Fruit fly (Drosophila melanogaster) whole organism, prepupa: Measurements from ENCODE around the gene Adat1.

ENCODE experiments used
- CG10631 ChIP-seq: fragments of 200-800 bp; sonication (Bioruptor generic); optimal IDR thresholded peaks from 2 replicates; lab custom pipeline; 2016; ENCODE audit warnings: missing biosample characterization, missing genetic modification characterization
- CG10669 ChIP-seq: fragments of 200-800 bp; sonication (Bioruptor generic); optimal IDR thresholded peaks from 3 replicates; lab custom pipeline; 2018; ENCODE audit warnings: missing biosample characterization, mild to moderate bottlenecking, missing genetic modification characterization, moderate library complexity
- CG11294 ChIP-seq: fragments of 200-800 bp; sonication (Bioruptor generic); IDR thresholded peaks from 2 replicates; pipeline ENCODE4 v1.3.6; 2022; ENCODE audit warnings: missing biosample characterization, missing genetic modification characterization
- CG11762 ChIP-seq: fragments of 200-800 bp; sonication (Bioruptor generic); optimal IDR thresholded peaks from 3 replicates; lab custom pipeline; 2016; ENCODE audit warnings: missing biosample characterization, missing genetic modification characterization; ENCODE audit not compliant: insufficient read depth
- CG1621 ChIP-seq: fragments of 200-800 bp; sonication (Bioruptor generic); optimal IDR thresholded peaks from 3 replicates; lab custom pipeline; 2018; ENCODE audit warnings: missing biosample characterization, mild to moderate bottlenecking, missing genetic modification characterization
- CG16779 ChIP-seq: fragments of 200-800 bp; sonication (Bioruptor generic); optimal IDR thresholded peaks from 3 replicates; lab custom pipeline; 2017; ENCODE audit warnings: missing biosample characterization, mild to moderate bottlenecking, missing genetic modification characterization
- CG31627 ChIP-seq: fragments of 200-800 bp; sonication (Bioruptor generic); optimal IDR thresholded peaks from 3 replicates; lab custom pipeline; 2016; ENCODE audit warnings: missing biosample characterization, missing genetic modification characterization
- CG34406 ChIP-seq: fragments of 200-800 bp; sonication (Bioruptor generic); optimal IDR thresholded peaks from 3 replicates; lab custom pipeline; 2016; ENCODE audit warnings: missing biosample characterization, missing genetic modification characterization
- CG3919 ChIP-seq: fragments of 200-800 bp; sonication (Bioruptor generic); optimal IDR thresholded peaks from 3 replicates; lab custom pipeline; 2016; ENCODE audit warnings: missing biosample characterization, missing genetic modification characterization
- CG4318 ChIP-seq: fragments of 200-800 bp; sonication (Bioruptor generic); optimal IDR thresholded peaks from 3 replicates; lab custom pipeline; 2017; ENCODE audit warnings: missing biosample characterization, mild to moderate bottlenecking, missing genetic modification characterization
- CG6163 ChIP-seq: fragments of 200-800 bp; sonication (Bioruptor generic); IDR thresholded peaks from 3 replicates; pipeline ENCODE4 v1.3.6; 2022; ENCODE audit warnings: missing biosample characterization, missing genetic modification characterization
- CG6276 ChIP-seq: fragments of 200-800 bp; sonication (Bioruptor generic); optimal IDR thresholded peaks from 2 replicates; lab custom pipeline; 2017; ENCODE audit warnings: missing biosample characterization, mild to moderate bottlenecking, missing genetic modification characterization
- CG6792 ChIP-seq: fragments of 200-800 bp; sonication (Bioruptor generic); optimal IDR thresholded peaks from 3 replicates; lab custom pipeline; 2016; ENCODE audit warnings: missing biosample characterization, missing genetic modification characterization
- CG6808 ChIP-seq: fragments of 200-800 bp; sonication (Bioruptor generic); optimal IDR thresholded peaks from 3 replicates; lab custom pipeline; 2017; ENCODE audit warnings: missing biosample characterization, missing genetic modification characterization, mild to moderate bottlenecking, moderate library complexity, missing genetic modification reagents
- CG6854 ChIP-seq: fragments of 200-800 bp; sonication (Bioruptor generic); optimal IDR thresholded peaks from 2 replicates; lab custom pipeline; 2017; ENCODE audit warnings: missing biosample characterization, mild to moderate bottlenecking, missing genetic modification characterization
- CG7368 ChIP-seq: fragments of 200-800 bp; sonication (Bioruptor generic); optimal IDR thresholded peaks from 3 replicates; lab custom pipeline; 2016; ENCODE audit warnings: missing biosample characterization, missing genetic modification characterization
- CG8319 ChIP-seq: fragments of 200-800 bp; sonication (Bioruptor generic); optimal IDR thresholded peaks from 3 replicates; lab custom pipeline; 2016; ENCODE audit warnings: missing biosample characterization, missing genetic modification characterization
- CG8632 ChIP-seq: fragments of 200-800 bp; sonication (Bioruptor generic); optimal IDR thresholded peaks from 3 replicates; lab custom pipeline; 2016; ENCODE audit warnings: missing biosample characterization, missing genetic modification characterization
- CG9139 ChIP-seq: fragments of 200-800 bp; sonication (Bioruptor generic); optimal IDR thresholded peaks from 3 replicates; lab custom pipeline; 2017; ENCODE audit warnings: missing biosample characterization, mild to moderate bottlenecking, missing genetic modification characterization
- Eip75B ChIP-seq: fragments of 200-800 bp; sonication (Bioruptor generic); optimal IDR thresholded peaks from 3 replicates; lab custom pipeline; 2016; ENCODE audit warnings: missing biosample characterization, missing genetic modification characterization
- Eip78C ChIP-seq: fragments of 200-800 bp; sonication (Bioruptor generic); peaks from one replicate; lab custom pipeline; 2016; ENCODE audit warnings: missing biosample characterization, missing genetic modification characterization
- Ets21C ChIP-seq: fragments of 200-800 bp; sonication (Bioruptor generic); optimal IDR thresholded peaks from 3 replicates; lab custom pipeline; 2016; ENCODE audit warnings: missing biosample characterization, missing genetic modification characterization
- Hr4 ChIP-seq: fragments of 200-800 bp; sonication (Bioruptor generic); optimal IDR thresholded peaks from 3 replicates; lab custom pipeline; 2016; ENCODE audit warnings: missing biosample characterization, missing genetic modification characterization
- Met ChIP-seq: fragments of 200-800 bp; sonication (Bioruptor generic); optimal IDR thresholded peaks from 3 replicates; lab custom pipeline; 2016; ENCODE audit warnings: missing biosample characterization, missing genetic modification characterization
- Smox ChIP-seq: fragments of 200-800 bp; sonication (Bioruptor generic); optimal IDR thresholded peaks from 3 replicates; lab custom pipeline; 2016; ENCODE audit warnings: missing biosample characterization, missing genetic modification characterization
- Sox102F ChIP-seq: fragments of 200-800 bp; sonication (Bioruptor generic); optimal IDR thresholded peaks from 2 replicates; lab custom pipeline; 2016; ENCODE audit warnings: missing biosample characterization, mild to moderate bottlenecking, missing genetic modification characterization
- Sox14 ChIP-seq: fragments of 200-800 bp; sonication (Bioruptor generic); optimal IDR thresholded peaks from 3 replicates; lab custom pipeline; 2016; ENCODE audit warnings: missing biosample characterization, missing genetic modification characterization
- Sox15 ChIP-seq: fragments of 200-800 bp; sonication (Bioruptor generic); optimal IDR thresholded peaks from 3 replicates; lab custom pipeline; 2016; ENCODE audit warnings: missing biosample characterization, missing genetic modification characterization
- achi ChIP-seq: fragments of 200-800 bp; sonication (Bioruptor generic); optimal IDR thresholded peaks from 3 replicates; lab custom pipeline; 2016; ENCODE audit warnings: missing biosample characterization, missing genetic modification characterization
- dac ChIP-seq: fragments of 200-800 bp; sonication (Bioruptor generic); optimal IDR thresholded peaks from 2 replicates; lab custom pipeline; 2017; ENCODE audit warnings: missing biosample characterization, mild to moderate bottlenecking, missing genetic modification characterization
- eg ChIP-seq: fragments of 200-800 bp; sonication (Bioruptor generic); IDR thresholded peaks from 3 replicates; pipeline ENCODE4 v1.3.6; 2022; ENCODE audit warnings: missing biosample characterization, missing genetic modification characterization
- esn ChIP-seq: fragments of 200-800 bp; sonication (Bioruptor generic); optimal IDR thresholded peaks from 2 replicates; lab custom pipeline; 2016; ENCODE audit warnings: missing biosample characterization, mild to moderate bottlenecking, missing genetic modification characterization, moderate library complexity
- fd85E ChIP-seq: fragments of 200-800 bp; sonication (Bioruptor generic); optimal IDR thresholded peaks from 3 replicates; lab custom pipeline; 2016; ENCODE audit warnings: missing biosample characterization, missing genetic modification characterization
- lz ChIP-seq: fragments of 200-800 bp; sonication (Bioruptor generic); optimal IDR thresholded peaks from 3 replicates; lab custom pipeline; 2016; ENCODE audit warnings: missing biosample characterization, missing genetic modification characterization
- pdm3 ChIP-seq: fragments of 200-800 bp; sonication (Bioruptor generic); optimal IDR thresholded peaks from 3 replicates; lab custom pipeline; 2016; ENCODE audit warnings: missing biosample characterization, missing genetic modification characterization
- salr ChIP-seq, 2 experiments: fragments of 200-800 bp; sonication (Bioruptor generic); optimal IDR thresholded peaks; 3 replicates each; lab custom pipeline; 2016 to 2018; ENCODE audit warnings: missing biosample characterization in 2 of 2, missing genetic modification characterization in 2 of 2, mild to moderate bottlenecking in 1 of 2
- spab ChIP-seq: fragments of 200-800 bp; sonication (Bioruptor generic); optimal IDR thresholded peaks from 2 replicates; lab custom pipeline; 2017; ENCODE audit warnings: missing biosample characterization, mild to moderate bottlenecking, missing genetic modification characterization, missing genetic modification reagents
- ss ChIP-seq, 2 experiments: fragments of 200-800 bp; sonication (Bioruptor generic); optimal IDR thresholded peaks; 2 replicates in 1 of 2; 3 replicates in 1 of 2; lab custom pipeline; 2017 to 2018; ENCODE audit warnings: mild to moderate bottlenecking in 2 of 2, missing biosample characterization in 2 of 2, missing genetic modification characterization in 2 of 2, moderate library complexity in 1 of 2
- svp ChIP-seq: fragments of 200-800 bp; sonication (Bioruptor generic); peaks from one replicate; lab custom pipeline; 2016; ENCODE audit warnings: missing biosample characterization, missing genetic modification characterization
- topi ChIP-seq: fragments of 200-800 bp; sonication (Bioruptor generic); optimal IDR thresholded peaks from 3 replicates; lab custom pipeline; 2016; ENCODE audit warnings: missing biosample characterization, missing genetic modification characterization
- vri ChIP-seq: fragments of 200-800 bp; sonication (Bioruptor generic); optimal IDR thresholded peaks from 3 replicates; lab custom pipeline; 2016; ENCODE audit warnings: missing biosample characterization, mild to moderate bottlenecking, missing genetic modification characterization

Gene Adat1

dm6 chr2L:13793405-13793804, 17.9 kb downstream of the Adat1 start, which contains the start of gene Sec71:
Gene Sec71, plus strand, starts transcription at chr2L:13793521.
- peak; percentile 19 for TF ChIP-seq CG6854
- peak; percentile 11 for TF ChIP-seq esn (GFP tag; lab: Kevin White, UChicago)
- no peak for TF ChIP-seq CG8632

- TF ChIP-seq CG7368 (no peak), CG16779 (tag; lab: Kevin White, UChicago) (no peak), CG31627 (GFP tag; lab: Kevin White, UChicago) (no peak), CG11294 (GFP tag; lab: Robert Waterston, UW) (no peak), CG6792 (GFP tag; lab: Kevin White, UChicago) (no peak), svp (GFP tag; lab: Kevin White, UChicago) (no peak), salr (GFP tag; optimal IDR thresholded peaks at IDR 0.05; lab: Kevin White, UChicago) (no peak), topi (GFP tag; lab: Kevin White, UChicago) (no peak), Eip78C (no peak), CG11762 (no peak), achi (GFP tag; lab: Kevin White, UChicago) (no peak), CG6276 (GFP tag; lab: Kevin White, UChicago) (no peak), CG4318 (GFP tag; lab: Kevin White, UChicago) (no peak), Sox15 (GFP tag; lab: Kevin White, UChicago) (no peak), CG6808 (GFP tag; lab: Kevin White, UChicago) (no peak)
Measured at dm6 chr2L:13790715-13791114, 20.6 kb downstream of the Adat1 start, which contains the start of gene CG16863. Gene CG16863, plus strand, starts transcription at chr2L:13790959.

dm6 chr2L:13784155-13784681, 27.1 kb downstream of the Adat1 start, which contains the start of gene CG16890:
Gene CG16890, minus strand, starts transcription at chr2L:13784338.
- TF ChIP-seq Sox102F (GFP tag; lab: Kevin White, UChicago), result no peak
- TF ChIP-seq pdm3 (GFP tag; lab: Kevin White, UChicago), result no peak
- TF ChIP-seq svp (GFP tag; lab: Kevin White, UChicago), result no peak
- TF ChIP-seq esn (GFP tag; lab: Kevin White, UChicago), result no peak
- TF ChIP-seq fd85E (GFP tag; lab: Kevin White, UChicago), result no peak
- peak; percentile 44 for TF ChIP-seq Eip78C
- TF ChIP-seq CG10669 (GFP tag; lab: Kevin White, UChicago), result no peak
- TF ChIP-seq CG6276 (GFP tag; lab: Kevin White, UChicago), result no peak
- TF ChIP-seq vri (GFP tag; lab: Kevin White, UChicago), result peak; percentile 53
- TF ChIP-seq spab (GFP tag; lab: Kevin White, UChicago), result no peak
- no peak for TF ChIP-seq CG11762
- peak; percentile 2 for TF ChIP-seq Sox14 (GFP tag; lab: Kevin White, UChicago)
- no peak for TF ChIP-seq Ets21C
- no peak for TF ChIP-seq CG10631
- no peak for TF ChIP-seq CG3919 (GFP tag; lab: Kevin White, UChicago)
- TF ChIP-seq CG6808 (GFP tag; lab: Kevin White, UChicago), result no peak
- no peak for TF ChIP-seq lz (GFP tag; lab: Kevin White, UChicago)
- no peak for TF ChIP-seq CG6854
- TF ChIP-seq ss (GFP tag; optimal IDR thresholded peaks at IDR 0.05; lab: Kevin White, UChicago), result no peak
- no peak for TF ChIP-seq salr (GFP tag; optimal IDR thresholded peaks at IDR 0.05; lab: Kevin White, UChicago)

- TF ChIP-seq CG8632, result no peak
- TF ChIP-seq Met (GFP tag; lab: Kevin White, UChicago), result no peak
- TF ChIP-seq Eip75B (GFP tag; lab: Kevin White, UChicago), result no peak
- peak; percentile 17 for TF ChIP-seq CG8319 (GFP tag; lab: Kevin White, UChicago)
- no peak for TF ChIP-seq ss (GFP tag; optimal IDR thresholded peaks at IDR 0.05; lab: Kevin White, UChicago)
- TF ChIP-seq Sox102F (GFP tag; lab: Kevin White, UChicago), result no peak
- no peak for TF ChIP-seq CG11294 (GFP tag; lab: Robert Waterston, UW)
- TF ChIP-seq CG6163 (GFP tag; lab: Robert Waterston, UW), result no peak; the same call in 2 of the 3 replicates
- no peak for TF ChIP-seq CG6792 (GFP tag; lab: Kevin White, UChicago)
- no peak for TF ChIP-seq CG4318 (GFP tag; lab: Kevin White, UChicago)
- no peak; the same call in 2 of the 3 replicates for TF ChIP-seq eg (GFP tag; lab: Robert Waterston, UW)
- no peak for TF ChIP-seq dac (GFP tag; lab: Kevin White, UChicago)
- TF ChIP-seq lz (GFP tag; lab: Kevin White, UChicago), result no peak
- TF ChIP-seq CG7368, result no peak
- no peak for TF ChIP-seq CG10669 (GFP tag; lab: Kevin White, UChicago)
- TF ChIP-seq vri (GFP tag; lab: Kevin White, UChicago), result no peak
- TF ChIP-seq CG1621 (tag; lab: Kevin White, UChicago), result no peak
- TF ChIP-seq svp (GFP tag; lab: Kevin White, UChicago), result no peak
- TF ChIP-seq CG9139 (GFP tag; lab: Kevin White, UChicago), result no peak
- TF ChIP-seq CG16779 (tag; lab: Kevin White, UChicago), result no peak
- no peak for TF ChIP-seq Hr4
- peak; percentile 15 for TF ChIP-seq CG34406
- no peak for TF ChIP-seq Smox
Measured at dm6 chr2L:13783264-13784154, 27.8 kb downstream of the Adat1 start, which contains the start of gene Eato. Gene Eato, plus strand, starts transcription at chr2L:13784084.
